Worm (Caenorhabditis elegans): Measurements from ENCODE around the gene fbxa-10.

fbxa-10 gene

DNA sequence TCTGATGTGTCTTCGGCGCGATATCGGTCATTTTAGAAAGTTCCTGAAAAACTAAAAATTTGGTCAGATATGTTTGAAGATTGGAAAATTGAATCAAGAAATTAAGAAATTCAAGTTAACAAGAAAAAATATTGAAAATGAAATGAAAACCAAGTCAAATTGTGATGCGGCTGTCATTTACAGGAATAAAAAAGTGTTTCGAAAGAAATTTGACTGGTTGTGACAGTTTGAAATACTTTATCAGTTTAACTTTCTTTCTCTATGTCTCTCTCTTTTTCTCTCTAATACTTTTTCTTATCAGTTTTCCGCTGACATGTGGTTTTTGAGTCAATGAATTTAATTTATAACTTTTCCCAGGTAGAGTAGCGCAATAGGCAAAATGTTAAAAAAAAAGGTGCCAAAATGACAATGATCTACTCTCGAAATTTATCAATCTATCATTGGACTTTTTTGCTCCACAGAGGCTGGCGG lies 16.1 kb upstream of the fbxa-10 start, which contains the start of gene fbxa-55 (continued):
- TF ChIP-seq egl-43 (GFP tag; IDR thresholded peaks at IDR 0.05) (no peak), nhr-28 (tag; optimal IDR thresholded peaks at IDR 0.05) (peak; percentile 25), lin-13 (GFP tag; optimal IDR thresholded peaks at IDR 0.05) (no peak), ceh-28 (tag; optimal IDR thresholded peaks at IDR 0.05) (no peak), unc-62 (GFP tag; optimal IDR thresholded peaks at IDR 0.05 in 1 of 2) (peak in 1 of 2 experiments; percentile 6), unc-62 (tag; optimal IDR thresholded peaks at IDR 0.05) (no peak), daf-16 (GFP tag; optimal IDR thresholded peaks at IDR 0.05) (no peak), daf-16 (tag; optimal IDR thresholded peaks at IDR 0.05) (peak; percentile 51), dmd-9 (GFP tag; IDR thresholded peaks at IDR 0.05) (no peak), snpc-4 (tag; optimal IDR thresholded peaks at IDR 0.05) (no peak), nhr-77 (tag; optimal IDR thresholded peaks at IDR 0.05) (no peak), hlh-11 (tag; optimal IDR thresholded peaks at IDR 0.05) (peak; percentile 75), attf-4 (tag; optimal IDR thresholded peaks at IDR 0.05) (no peak)

DNA sequence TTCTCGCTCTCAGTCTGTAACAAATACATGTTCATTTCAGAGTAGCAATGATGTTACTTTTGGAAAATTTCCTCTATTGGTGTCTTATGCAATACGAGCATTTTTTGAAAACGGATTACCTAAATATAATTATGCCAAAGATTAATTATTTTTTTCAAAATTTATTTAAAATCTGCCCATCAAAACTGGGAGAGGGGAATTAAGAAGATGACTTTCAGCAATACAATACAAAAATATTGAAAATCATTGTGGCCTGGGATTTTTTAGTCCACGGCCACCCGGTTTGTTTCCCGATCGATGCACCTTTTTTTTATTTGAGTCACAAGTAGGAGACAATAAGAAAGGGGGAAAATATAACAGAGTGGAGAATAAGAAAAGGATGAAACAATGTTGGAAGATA lies 14.2 kb upstream of the fbxa-10 start, which contains the start of gene fbxa-56:
Gene fbxa-56 (minus strand): TSS at position 101 of the 400 bp plus-strand sequence.
- no peak for TF ChIP-seq gei-8 (GFP tag; optimal IDR thresholded peaks at IDR 0.05)
- TF ChIP-seq D1046.2 (GFP tag; IDR thresholded peaks at IDR 0.05), result no peak
- no peak for TF ChIP-seq php-3 (GFP tag; IDR thresholded peaks at IDR 0.05)
- no peak for TF ChIP-seq dpl-1 (GFP tag; optimal IDR thresholded peaks at IDR 0.05)
- no peak for TF ChIP-seq unc-39 (tag; optimal IDR thresholded peaks at IDR 0.05)
- no peak for TF ChIP-seq Y48G9A.11 (GFP tag; IDR thresholded peaks at IDR 0.05)
- TF ChIP-seq aha-1 (tag), result no peak
- TF ChIP-seq lsy-2 (tag; optimal IDR thresholded peaks at IDR 0.05), result no peak
- TF ChIP-seq T20F7.1 (GFP tag; optimal IDR thresholded peaks at IDR 0.05), result no peak
- no peak for TF ChIP-seq daf-16 (GFP tag; optimal IDR thresholded peaks at IDR 0.05)
- TF ChIP-seq daf-16 (tag; optimal IDR thresholded peaks at IDR 0.05), result no peak
- no peak for TF ChIP-seq dmd-8 (GFP tag; IDR thresholded peaks at IDR 0.05)
- no peak for TF ChIP-seq nhr-237 (tag; optimal IDR thresholded peaks at IDR 0.05)
- no peak for TF ChIP-seq daf-12 (tag; optimal IDR thresholded peaks at IDR 0.05)
- TF ChIP-seq snpc-1.2 (GFP tag; IDR thresholded peaks at IDR 0.05), result no peak
- no peak for TF ChIP-seq mdt-29 (GFP tag; IDR thresholded peaks at IDR 0.05)
- TF ChIP-seq nhr-77 (tag; optimal IDR thresholded peaks at IDR 0.05), result no peak
- TF ChIP-seq jun-1 (tag; optimal IDR thresholded peaks at IDR 0.05), result no peak

ce11 chrIII:938569-938968 lies 13.6 kb upstream of the fbxa-10 start, which contains the start of gene fbxa-22:
Gene fbxa-22 (plus strand): TSS chrIII:938869.
- no peak for TF ChIP-seq F37D6.2 (tag; optimal IDR thresholded peaks at IDR 0.05)

DNA sequence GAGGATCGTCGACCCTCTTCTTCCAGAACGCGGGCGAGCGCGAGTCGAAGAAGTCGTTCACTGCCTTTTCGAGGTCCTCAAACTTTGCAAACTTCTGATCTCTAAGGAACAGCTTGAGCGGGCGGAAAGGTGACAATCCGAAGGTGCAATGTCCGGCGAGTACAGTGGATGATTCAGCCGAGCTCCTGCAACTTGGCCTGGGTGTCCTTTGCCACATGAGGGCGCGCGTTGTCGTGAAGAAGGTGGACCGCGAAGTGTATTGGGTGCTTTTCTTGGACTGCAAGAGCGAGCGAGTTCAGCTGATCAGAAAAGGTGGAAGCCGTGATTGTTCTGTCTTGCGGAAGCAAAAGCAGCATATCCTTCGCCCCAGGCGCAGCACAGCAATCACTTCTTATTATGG lies 10.2 kb upstream of the fbxa-10 start:
- TF ChIP-seq set-16 (GFP tag; IDR thresholded peaks at IDR 0.05) (peak; percentile 70), F26F4.8 (GFP tag; conservative IDR thresholded peaks at IDR 0.05) (no peak)

DNA sequence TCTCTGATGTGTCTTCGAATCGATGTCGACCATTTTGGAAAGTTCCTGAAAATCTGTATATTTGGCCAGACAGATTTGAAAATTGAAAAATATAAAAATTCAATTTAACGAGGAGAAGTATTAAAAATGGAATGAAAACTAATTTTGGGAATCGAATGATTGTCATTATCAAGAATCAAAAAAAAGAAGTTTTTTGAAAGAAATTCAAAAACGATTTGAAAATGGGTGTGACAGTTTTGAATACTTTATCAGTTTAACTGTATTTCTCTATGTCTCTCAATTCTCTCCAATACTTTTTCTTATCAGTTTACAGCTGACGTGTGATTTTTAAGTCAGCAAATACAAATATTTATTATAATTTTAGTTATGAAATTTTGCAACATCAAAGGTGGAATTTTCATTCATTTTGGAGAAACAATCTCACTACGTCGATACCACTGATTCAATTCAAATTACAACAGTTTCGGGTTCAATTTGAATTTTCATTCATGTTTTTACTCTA lies 8.7 kb upstream of the fbxa-10 start, which contains the start of gene fbxa-59:
Gene fbxa-59 (minus strand): TSS at position 51 of the 502 bp plus-strand sequence.
- TF ChIP-seq mxl-2 (GFP tag; conservative IDR thresholded peaks at IDR 0.05) (no peak), php-3 (GFP tag; IDR thresholded peaks at IDR 0.05) (peak; percentile 26; the same call in 1 of the 2 replicates), daf-16 (GFP tag; optimal IDR thresholded peaks at IDR 0.05) (no peak), daf-16 (tag; optimal IDR thresholded peaks at IDR 0.05) (peak; percentile 71), hlh-30 (tag; optimal IDR thresholded peaks at IDR 0.05; ENCODE audit: insufficient read depth) (peak; percentile 16), madf-9 (GFP tag; conservative IDR thresholded peaks at IDR 0.05) (no peak), nhr-48 (tag; optimal IDR thresholded peaks at IDR 0.05) (no peak), snpc-1.2 (GFP tag; IDR thresholded peaks at IDR 0.05) (no peak), Y48G9A.11 (GFP tag; IDR thresholded peaks at IDR 0.05) (no peak), nhr-77 (tag; optimal IDR thresholded peaks at IDR 0.05) (peak; percentile 27), D1046.2 (GFP tag; IDR thresholded peaks at IDR 0.05) (no peak), ceh-62 (tag; optimal IDR thresholded peaks at IDR 0.05) (no peak), mdt-29 (GFP tag; IDR thresholded peaks at IDR 0.05) (no peak), dmd-6 (GFP tag; IDR thresholded peaks at IDR 0.05) (peak; percentile 75), lin-38 (GFP tag; IDR thresholded peaks at IDR 0.05) (0 out of 2 replicates have a peak, but pooled peaks have one; percentile 10), dve-1 (tag; optimal IDR thresholded peaks at IDR 0.05; ENCODE audit: insufficient read depth) (peak; percentile 71), unc-39 (tag; optimal IDR thresholded peaks at IDR 0.05) (no peak), pqm-1 (tag; optimal IDR thresholded peaks at IDR 0.05) (peak; percentile 60), spr-3 (GFP tag; optimal IDR thresholded peaks at IDR 0.05) (no peak), Y105C5A.15 (GFP tag; IDR thresholded peaks at IDR 0.05) (no peak), sdz-12 (GFP tag; optimal IDR thresholded peaks at IDR 0.05) (no peak), nhr-28 (tag; optimal IDR thresholded peaks at IDR 0.05) (peak; percentile 39), nhr-76 (tag; optimal IDR thresholded peaks at IDR 0.05) (no peak), hlh-11 (tag; optimal IDR thresholded peaks at IDR 0.05) (peak; percentile 66)
